Fruit fly (Drosophila melanogaster) whole organism, embryonic: ENCODE measurements around the gene pnr.

Source experiments
- CG10979 ChIP-seq: fragments of 200-800 bp; sonication (Bioruptor generic); optimal IDR thresholded peaks from 2 replicates; lab custom pipeline; 2018; ENCODE audit warnings: missing biosample characterization, mild to moderate bottlenecking, missing genetic modification characterization, moderate library complexity
- CG2199 ChIP-seq: fragments of 200-800 bp; sonication (Bioruptor generic); IDR thresholded peaks from 3 replicates; pipeline ENCODE4 v1.3.6; 2022; ENCODE audit warnings: missing biosample characterization, missing genetic modification characterization
- CG3281 ChIP-seq: fragments of 200-800 bp; sonication (Bioruptor generic); optimal IDR thresholded peaks from 3 replicates; lab custom pipeline; 2017; ENCODE audit warnings: missing biosample characterization, mild to moderate bottlenecking, missing genetic modification characterization
- salm ChIP-seq: fragments of 200-800 bp; sonication (Bioruptor generic); optimal IDR thresholded peaks from 2 replicates; lab custom pipeline; 2018; ENCODE audit warnings: missing biosample characterization, mild to moderate bottlenecking, missing genetic modification characterization
- tna ChIP-seq: fragments of 200-800 bp; sonication (Bioruptor generic); IDR thresholded peaks from 2 replicates; pipeline ENCODE4 v1.3.6; 2022; ENCODE audit warnings: missing biosample characterization, missing genetic modification characterization; ENCODE audit not compliant: partially characterized antibody

DNA sequence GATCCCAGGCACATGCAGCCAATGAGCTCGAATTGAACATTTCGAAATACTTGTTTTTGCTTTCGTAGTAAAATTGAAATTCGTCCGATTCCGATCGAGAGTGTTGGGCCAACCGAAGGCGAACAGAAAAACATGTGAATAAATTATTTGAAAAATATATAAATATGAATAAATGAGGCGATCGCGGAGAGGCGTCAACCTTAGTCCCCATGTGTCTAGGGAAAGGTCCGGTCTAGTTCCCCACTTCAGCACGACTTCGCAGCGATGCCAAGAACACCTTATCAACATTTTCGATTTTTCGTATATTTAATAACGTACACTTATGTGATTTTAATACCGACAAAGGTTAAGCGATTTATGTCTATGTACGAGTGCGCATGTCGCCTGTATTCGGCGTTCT is 34.3 kb upstream of the pnr start:
- no peak for TF ChIP-seq CG2199 (GFP tag; lab: Robert Waterston, UW)
- TF ChIP-seq tna = no peak
- TF ChIP-seq salm (tag; lab: Kevin White, UChicago) = no peak
- TF ChIP-seq CG3281 (GFP tag; lab: Kevin White, UChicago) = no peak
- TF ChIP-seq CG10979 = no peak
